Worm (Caenorhabditis elegans) whole organism, early embryonic: ENCODE data around the gene C14C11.1.

Experiments
- B0310.2 ChIP-seq: sonication (generic microtip); optimal IDR thresholded peaks from 2 replicates; lab custom pipeline; 2016; ENCODE audit warnings: mild to moderate bottlenecking, missing genetic modification characterization, missing compliant biosample characterization
- F13C5.2 ChIP-seq: sonication (generic microtip); optimal IDR thresholded peaks from 2 replicates; lab custom pipeline; 2017; ENCODE audit warnings: mild to moderate bottlenecking, missing genetic modification characterization, inconsistent platforms, missing compliant biosample characterization
- aly-1 ChIP-seq: sonication (generic microtip); optimal IDR thresholded peaks from 2 replicates; lab custom pipeline; 2016; ENCODE audit warnings: missing genetic modification characterization, missing compliant biosample characterization
- ama-1 ChIP-seq: fragments of 150-350 bp; optimal IDR thresholded peaks from 2 replicates; lab custom pipeline; 2014
- ceh-13 ChIP-seq: fragments of 200-800 bp; sonication (Bioruptor generic); optimal IDR thresholded peaks from 2 replicates; lab custom pipeline; 2018; ENCODE audit warnings: mild to moderate bottlenecking, missing genetic modification characterization, missing compliant biosample characterization
- ceh-36 ChIP-seq: sonication (generic microtip); optimal IDR thresholded peaks from 2 replicates; lab custom pipeline; 2016; ENCODE audit warnings: missing genetic modification characterization, inconsistent platforms, missing compliant biosample characterization
- ets-7 ChIP-seq: sonication (generic microtip); optimal IDR thresholded peaks from 2 replicates; lab custom pipeline; 2016; ENCODE audit warnings: missing genotype, missing genetic modification characterization, missing compliant biosample characterization
- flt-1 ChIP-seq: fragments of 200-800 bp; sonication (Bioruptor generic); IDR thresholded peaks from 2 replicates; pipeline ENCODE4 v1.3.6; 2022; ENCODE audit warnings: missing genetic modification characterization, missing compliant biosample characterization
- hmbx-1 ChIP-seq: sonication (generic microtip); optimal IDR thresholded peaks from 2 replicates; lab custom pipeline; 2016; ENCODE audit warnings: mild to moderate bottlenecking, missing genetic modification characterization, missing compliant biosample characterization
- hmg-4 ChIP-seq: fragments of 200-800 bp; sonication (Bioruptor generic); optimal IDR thresholded peaks from 2 replicates; lab custom pipeline; 2018; ENCODE audit warnings: mild to moderate bottlenecking, missing genetic modification characterization, missing compliant biosample characterization
- hnd-1 ChIP-seq: sonication (generic microtip); optimal IDR thresholded peaks from 2 replicates; lab custom pipeline; 2016; ENCODE audit warnings: missing genetic modification characterization, missing compliant biosample characterization
- pes-1 ChIP-seq: fragments of 200-800 bp; sonication (Bioruptor generic); IDR thresholded peaks from 2 replicates; pipeline ENCODE4 v1.3.6; 2022; ENCODE audit warnings: missing genetic modification reagents, missing genetic modification characterization, missing compliant biosample characterization
- scrt-1 ChIP-seq: fragments of 200-800 bp; sonication (Bioruptor generic); IDR thresholded peaks from 2 replicates; pipeline ENCODE4 v1.3.6; 2022; ENCODE audit warnings: missing genetic modification characterization, missing compliant biosample characterization
- sea-1 ChIP-seq: fragments of 200-800 bp; sonication (Bioruptor generic); conservative IDR thresholded peaks from 2 replicates; pipeline ENCODE4 v1.3.6; 2022; ENCODE audit warnings: missing genetic modification characterization, missing compliant biosample characterization
- tbx-11 ChIP-seq: fragments of 200-800 bp; sonication (Bioruptor generic); IDR thresholded peaks from 2 replicates; pipeline ENCODE4 v1.3.6; 2022; ENCODE audit warnings: missing genetic modification characterization, missing compliant biosample characterization
- tbx-37 ChIP-seq: fragments of 200-800 bp; sonication (Bioruptor generic); conservative IDR thresholded peaks from 2 replicates; pipeline ENCODE4 v1.3.6; 2022; ENCODE audit warnings: missing genetic modification reagents, missing genetic modification characterization, missing compliant biosample characterization
- tra-4 ChIP-seq: sonication (generic microtip); optimal IDR thresholded peaks from 2 replicates; lab custom pipeline; 2017; ENCODE audit warnings: missing genetic modification characterization, missing compliant biosample characterization

C14C11.1 gene

DNA sequence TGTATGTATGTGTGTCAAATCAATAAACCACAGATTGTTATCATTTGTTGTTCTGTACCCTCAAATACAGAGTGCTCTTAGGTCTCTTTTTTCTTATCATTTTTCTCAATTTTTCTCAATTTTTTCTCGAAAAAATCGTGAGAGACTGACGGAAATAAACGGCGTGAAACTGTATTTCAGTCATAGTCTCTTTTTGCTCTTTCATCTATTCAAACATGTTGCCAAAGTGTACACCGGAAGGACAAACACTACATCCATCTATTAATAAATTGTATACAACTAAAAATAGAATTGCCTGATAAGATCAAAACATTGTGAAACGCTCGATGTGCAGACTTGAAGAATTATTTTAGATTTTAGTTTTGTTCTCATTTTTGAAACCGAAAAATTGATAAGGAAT is 29.0 kb upstream of the C14C11.1 start:
- no peak for TF ChIP-seq tbx-37 (GFP tag; lab: Robert Waterston, UW)
- TF ChIP-seq hnd-1 (tag; lab: Kevin White, UChicago): no peak
- TF ChIP-seq ama-1 (lab: Kevin White, UChicago): no peak
- no peak for TF ChIP-seq tbx-11
- TF ChIP-seq B0310.2 (tag; lab: Kevin White, UChicago): no peak
- TF ChIP-seq tra-4 (tag; lab: Kevin White, UChicago): no peak
- TF ChIP-seq hmbx-1 (tag; lab: Kevin White, UChicago): no peak
- no peak for TF ChIP-seq pes-1 (GFP tag; lab: Robert Waterston, UW)

DNA sequence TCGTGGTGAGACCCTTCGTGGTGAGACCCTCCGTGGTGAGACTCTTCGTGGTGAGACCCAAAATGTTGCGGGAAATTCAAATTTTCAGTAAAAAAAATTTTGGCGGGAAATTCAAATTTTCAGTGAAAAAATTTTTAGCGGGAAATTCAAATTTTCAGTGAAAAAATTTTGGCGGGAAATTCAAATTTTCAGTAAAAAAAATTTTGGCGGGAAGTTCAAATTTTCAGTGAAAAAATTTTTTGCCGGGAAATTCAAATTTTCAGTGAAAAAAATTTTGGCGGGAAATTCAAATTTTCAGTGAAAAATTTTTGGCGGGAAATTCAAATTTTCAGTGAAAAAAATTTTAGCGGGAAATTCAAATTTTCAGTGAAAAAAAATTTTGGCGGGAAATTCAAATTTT is 23.3 kb upstream of the C14C11.1 start:
- peak; percentile 64 for TF ChIP-seq pes-1 (GFP tag; lab: Robert Waterston, UW)

DNA sequence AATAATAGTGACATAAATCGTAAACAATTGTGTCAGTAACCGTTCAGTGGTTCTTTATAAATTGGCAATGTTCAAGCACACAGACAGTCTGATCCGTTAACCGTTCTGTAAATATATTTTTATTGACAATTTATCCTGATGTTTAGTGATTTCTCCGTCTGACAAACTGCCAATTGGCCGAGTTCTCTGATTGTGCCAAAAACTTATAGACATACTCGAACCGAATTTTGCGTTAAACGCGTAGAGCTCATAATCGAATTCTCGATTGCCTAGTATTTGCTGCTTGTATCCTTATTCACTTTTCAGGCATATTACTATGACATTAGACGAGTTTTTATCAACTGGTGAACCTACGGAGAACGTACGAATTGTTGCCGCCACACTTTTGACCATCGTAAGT is 19.2 kb upstream of the C14C11.1 start, which contains the start of gene srx-117:
TSS of gene srx-117 (plus strand) at position 301 of the 400 bp plus-strand sequence.
- no peak for TF ChIP-seq hmg-4
- TF ChIP-seq ets-7 (tag; lab: Kevin White, UChicago): no peak
- no peak for TF ChIP-seq ceh-13
- TF ChIP-seq hmbx-1 (tag; lab: Kevin White, UChicago): no peak
- TF ChIP-seq hnd-1 (tag; lab: Kevin White, UChicago): no peak

DNA sequence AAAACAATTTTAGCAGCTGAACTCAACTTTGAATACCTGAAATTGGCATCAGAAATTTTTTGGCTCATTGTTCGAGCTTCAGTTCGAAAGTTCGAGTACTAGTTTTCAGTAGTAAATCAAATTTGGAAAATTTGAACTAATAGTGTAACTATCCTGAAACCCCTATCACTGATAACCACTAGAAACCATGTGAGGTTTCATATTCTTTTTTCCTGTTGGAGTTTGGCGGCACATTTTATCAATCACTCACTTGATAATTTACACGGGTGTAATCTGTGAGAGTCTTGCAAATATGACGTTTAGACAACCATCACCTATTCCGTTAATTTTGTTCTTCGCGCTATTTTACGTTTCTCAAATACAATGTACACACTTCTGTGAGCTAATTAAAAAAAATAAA is 16.1 kb upstream of the C14C11.1 start, which contains the start of gene C14C11.4:
TSS of gene C14C11.4 (plus strand) at position 252 of the 400 bp plus-strand sequence.
- TF ChIP-seq ets-7 (tag; lab: Kevin White, UChicago): no peak
- no peak for TF ChIP-seq tbx-37 (GFP tag; lab: Robert Waterston, UW)
- TF ChIP-seq tra-4 (tag; lab: Kevin White, UChicago): no peak
- no peak for TF ChIP-seq pes-1 (GFP tag; lab: Robert Waterston, UW)
- no peak for TF ChIP-seq hmbx-1 (tag; lab: Kevin White, UChicago)
- no peak for TF ChIP-seq ceh-13
- TF ChIP-seq sea-1 (GFP tag; lab: Robert Waterston, UW): no peak
- TF ChIP-seq ama-1 (lab: Kevin White, UChicago): no peak
- TF ChIP-seq B0310.2 (tag; lab: Kevin White, UChicago): no peak
- TF ChIP-seq tbx-11: no peak
- no peak for TF ChIP-seq ceh-36 (tag; lab: Kevin White, UChicago)
- no peak for TF ChIP-seq hmg-4
- no peak for TF ChIP-seq aly-1 (tag; lab: Kevin White, UChicago)
- TF ChIP-seq scrt-1: no peak
- no peak for TF ChIP-seq flt-1 (GFP tag; lab: Robert Waterston, UW)

DNA sequence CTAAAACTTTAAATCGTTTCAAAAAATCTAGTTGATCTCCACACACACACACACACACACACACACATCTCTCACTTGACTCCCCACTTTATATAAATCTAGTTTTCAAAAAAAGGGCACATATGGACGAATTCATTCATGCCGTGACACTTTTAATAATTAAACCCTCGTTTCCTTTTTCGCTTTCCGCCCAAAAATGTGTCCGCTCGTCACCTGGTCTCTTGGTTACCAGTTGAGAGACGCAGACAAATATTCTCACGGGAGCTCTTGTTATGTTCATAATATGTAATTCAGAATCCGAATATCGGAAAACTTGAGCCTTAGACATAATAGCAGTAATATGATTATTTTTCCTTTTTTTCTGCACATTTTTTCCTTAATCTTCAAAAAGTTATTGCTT is 11.5 kb upstream of the C14C11.1 start:
- no peak for TF ChIP-seq ceh-36 (tag; lab: Kevin White, UChicago)

DNA sequence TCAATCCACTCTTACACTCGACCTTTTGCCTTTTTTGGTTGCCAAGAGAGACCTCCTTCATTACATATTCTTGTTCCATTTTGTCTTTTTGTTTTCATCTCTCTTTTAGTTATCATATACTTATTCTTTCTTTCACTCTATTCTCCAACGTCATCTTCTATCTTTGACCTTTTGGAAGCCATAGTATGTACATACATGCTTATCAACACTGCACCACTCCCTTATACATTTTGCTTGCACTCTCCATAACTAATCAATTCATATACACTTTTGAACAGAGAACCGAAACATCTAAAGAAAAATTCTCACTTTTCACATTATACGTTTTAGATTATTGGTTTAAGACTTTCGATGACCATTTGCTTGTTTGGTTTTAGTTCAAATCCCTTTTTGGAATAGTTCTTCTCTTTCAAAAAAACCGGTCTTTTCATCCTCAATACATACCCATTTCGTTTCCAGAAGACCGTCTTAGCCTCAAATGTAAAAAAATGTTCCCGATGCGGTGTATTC is 9.4 kb upstream of the C14C11.1 start, which contains the start of gene hex-2:
TSS of gene hex-2 (plus strand) at position 460 of the 510 bp plus-strand sequence.
- TF ChIP-seq tra-4 (tag; lab: Kevin White, UChicago) (no peak), flt-1 (GFP tag; lab: Robert Waterston, UW) (no peak)

DNA sequence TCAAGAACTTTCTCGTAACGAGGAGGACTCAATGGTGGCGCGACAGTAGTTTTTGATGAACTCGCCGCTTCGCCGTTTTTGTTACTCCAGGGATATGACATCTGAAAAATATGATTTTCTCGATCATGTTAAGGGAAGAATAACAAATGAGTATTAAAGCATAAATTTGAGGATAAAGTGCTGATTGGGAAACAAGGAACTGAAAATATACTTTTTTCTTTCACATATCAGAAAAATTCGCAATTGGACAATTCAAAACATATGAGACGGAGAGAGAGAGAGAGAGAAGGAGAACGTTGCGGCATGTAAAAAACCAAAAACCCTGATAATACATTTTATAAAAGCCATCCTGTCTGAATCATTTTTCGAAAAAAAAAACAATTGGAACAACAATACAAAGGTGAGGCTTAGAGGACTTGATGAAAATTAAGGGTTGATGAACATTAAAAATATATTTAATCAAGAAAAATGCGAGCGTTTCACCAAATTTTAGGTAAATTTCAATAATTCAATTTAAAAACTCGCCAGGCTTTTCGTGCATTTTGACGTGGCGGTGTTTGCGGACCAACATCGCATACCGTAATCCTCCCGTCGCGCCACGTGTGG is 2.7 kb upstream of the C14C11.1 start, which contains the start of the genes mut-14 and C14C11.2:
TSS of gene mut-14 (minus strand) at position 101 of the 606 bp plus-strand sequence.
TSS of gene C14C11.2 (plus strand) at position 556 of the 606 bp plus-strand sequence.
- TF ChIP-seq ceh-36 (tag; lab: Kevin White, UChicago): no peak
- TF ChIP-seq hmg-4: no peak
- no peak for TF ChIP-seq B0310.2 (tag; lab: Kevin White, UChicago)
- TF ChIP-seq scrt-1: no peak
- no peak for TF ChIP-seq flt-1 (GFP tag; lab: Robert Waterston, UW)
- TF ChIP-seq tra-4 (tag; lab: Kevin White, UChicago): no peak
- TF ChIP-seq pes-1 (GFP tag; lab: Robert Waterston, UW): no peak
- TF ChIP-seq tbx-37 (GFP tag; lab: Robert Waterston, UW): no peak
- TF ChIP-seq ceh-13: no peak
- TF ChIP-seq ets-7 (tag; lab: Kevin White, UChicago): no peak
- TF ChIP-seq aly-1 (tag; lab: Kevin White, UChicago): no peak

DNA sequence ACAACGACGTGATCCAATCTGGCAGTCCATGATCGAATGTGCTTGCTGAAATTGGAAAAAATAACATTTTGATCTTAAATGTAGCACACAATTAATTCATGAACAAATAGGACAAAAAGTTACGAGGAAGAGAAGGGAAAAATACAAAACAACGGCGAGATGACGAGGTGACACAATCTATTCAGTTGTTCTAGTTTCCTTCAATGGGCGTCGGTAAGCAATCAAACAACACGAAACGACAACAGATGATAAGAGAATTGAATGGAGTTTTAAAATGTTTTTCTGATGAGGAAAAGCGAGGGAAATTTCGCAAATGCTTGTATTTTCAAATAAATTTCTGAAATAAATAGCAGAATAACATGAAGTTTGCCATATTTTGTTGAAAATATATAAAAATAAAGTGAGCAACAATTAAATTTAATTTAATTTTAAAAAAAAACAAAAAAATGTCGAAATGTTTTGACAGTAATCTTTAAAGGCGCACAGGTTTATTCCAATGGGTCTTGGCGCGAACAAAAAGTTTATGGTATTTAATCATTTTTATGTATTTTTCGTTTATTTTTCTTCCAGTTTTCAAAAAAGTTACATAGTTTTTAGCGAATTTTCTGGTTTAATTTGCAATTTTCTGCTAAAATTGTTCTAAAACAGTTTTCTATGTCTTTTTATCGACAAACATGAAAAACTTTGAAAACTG is 2.8 kb downstream of the C14C11.1 start, which contains the start of gene C14C11.7:
TSS of gene C14C11.7 (minus strand) at position 51 of the 694 bp plus-strand sequence.
- no peak for TF ChIP-seq scrt-1
- no peak for TF ChIP-seq aly-1 (tag; lab: Kevin White, UChicago)
- TF ChIP-seq F13C5.2: no peak
- TF ChIP-seq ceh-36 (tag; lab: Kevin White, UChicago): no peak
- no peak for TF ChIP-seq ceh-13
- TF ChIP-seq B0310.2 (tag; lab: Kevin White, UChicago): no peak
